Fruit fly (Drosophila melanogaster): ENCODE data around the gene CG4872.

CG4872 gene

dm6 chrX:16881015-16881414, at the start of gene CG4872:
CG4872 (plus strand) TSS chrX:16881347.
- TF ChIP-seq Dll (optimal IDR thresholded peaks at IDR 0.05) (no peak), EcR (GFP tag; optimal IDR thresholded peaks at IDR 0.05) (no peak), pan (optimal IDR thresholded peaks at IDR 0.05) (no peak), psq (optimal IDR thresholded peaks at IDR 0.05) (no peak), usp (GFP tag; optimal IDR thresholded peaks at IDR 0.05) (no peak), CG8478 (optimal IDR thresholded peaks at IDR 0.05) (no peak)

- no peak for TF ChIP-seq usp (GFP tag; optimal IDR thresholded peaks at IDR 0.05)
These were observed 49.3 kb upstream of the CG4872 start for dm6 chrX:16831848-16832247.

- TF ChIP-seq CG8478 (optimal IDR thresholded peaks at IDR 0.05): no peak
These were observed 48.0 kb upstream of the CG4872 start for dm6 chrX:16833097-16833496.

dm6 chrX:16834259-16834658, 46.9 kb upstream of the CG4872 start:
- TF ChIP-seq CG8478 (optimal IDR thresholded peaks at IDR 0.05) (no peak), Dll (optimal IDR thresholded peaks at IDR 0.05) (no peak), psq (optimal IDR thresholded peaks at IDR 0.05) (no peak), pan (optimal IDR thresholded peaks at IDR 0.05) (no peak), usp (GFP tag; optimal IDR thresholded peaks at IDR 0.05) (no peak), EcR (GFP tag; optimal IDR thresholded peaks at IDR 0.05) (no peak)

dm6 chrX:16835304-16835703, 45.8 kb upstream of the CG4872 start, which contains the start of the genes CG13004 and CG46306:
CG13004 (minus strand) TSS chrX:16835520.
CG46306 (minus strand) TSS chrX:16835520.
- TF ChIP-seq usp (GFP tag; optimal IDR thresholded peaks at IDR 0.05) (no peak), CG8478 (optimal IDR thresholded peaks at IDR 0.05) (no peak), pan (optimal IDR thresholded peaks at IDR 0.05) (no peak), Dll (optimal IDR thresholded peaks at IDR 0.05) (no peak), EcR (GFP tag; optimal IDR thresholded peaks at IDR 0.05) (no peak), psq (optimal IDR thresholded peaks at IDR 0.05) (no peak)

dm6 chrX:16836091-16836799, 44.9 kb upstream of the CG4872 start:
- no peak for TF ChIP-seq usp (GFP tag; optimal IDR thresholded peaks at IDR 0.05)
- TF ChIP-seq CG8478 (optimal IDR thresholded peaks at IDR 0.05): no peak
- no peak for TF ChIP-seq EcR (GFP tag; optimal IDR thresholded peaks at IDR 0.05)
- TF ChIP-seq pan (optimal IDR thresholded peaks at IDR 0.05): no peak
- no peak for TF ChIP-seq psq (optimal IDR thresholded peaks at IDR 0.05)
- TF ChIP-seq Dll (optimal IDR thresholded peaks at IDR 0.05): no peak

- no peak for TF ChIP-seq pan (optimal IDR thresholded peaks at IDR 0.05)
- no peak for TF ChIP-seq CG8478 (optimal IDR thresholded peaks at IDR 0.05)
- TF ChIP-seq EcR (GFP tag; optimal IDR thresholded peaks at IDR 0.05): no peak
- no peak for TF ChIP-seq psq (optimal IDR thresholded peaks at IDR 0.05)
- TF ChIP-seq usp (GFP tag; optimal IDR thresholded peaks at IDR 0.05): no peak
- TF ChIP-seq Dll (optimal IDR thresholded peaks at IDR 0.05): no peak
These were observed 44.3 kb upstream of the CG4872 start for dm6 chrX:16836805-16837333.

dm6 chrX:16837588-16838178, 43.5 kb upstream of the CG4872 start:
- no peak for TF ChIP-seq psq (optimal IDR thresholded peaks at IDR 0.05)
- TF ChIP-seq EcR (GFP tag; optimal IDR thresholded peaks at IDR 0.05): no peak
- TF ChIP-seq usp (GFP tag; optimal IDR thresholded peaks at IDR 0.05): no peak
- TF ChIP-seq pan (optimal IDR thresholded peaks at IDR 0.05): no peak
- TF ChIP-seq CG8478 (optimal IDR thresholded peaks at IDR 0.05): no peak
- TF ChIP-seq Dll (optimal IDR thresholded peaks at IDR 0.05): no peak

dm6 chrX:16839033-16839432, 42.1 kb upstream of the CG4872 start:
- TF ChIP-seq CG8478 (optimal IDR thresholded peaks at IDR 0.05): no peak
- TF ChIP-seq EcR (GFP tag; optimal IDR thresholded peaks at IDR 0.05): no peak
- TF ChIP-seq psq (optimal IDR thresholded peaks at IDR 0.05): no peak
- TF ChIP-seq pan (optimal IDR thresholded peaks at IDR 0.05): no peak
- TF ChIP-seq Dll (optimal IDR thresholded peaks at IDR 0.05): no peak
- TF ChIP-seq usp (GFP tag; optimal IDR thresholded peaks at IDR 0.05): no peak

- TF ChIP-seq EcR (GFP tag; optimal IDR thresholded peaks at IDR 0.05): no peak
- no peak for TF ChIP-seq psq (optimal IDR thresholded peaks at IDR 0.05)
- TF ChIP-seq pan (optimal IDR thresholded peaks at IDR 0.05): no peak
- TF ChIP-seq Dll (optimal IDR thresholded peaks at IDR 0.05): no peak
- no peak for TF ChIP-seq CG8478 (optimal IDR thresholded peaks at IDR 0.05)
- TF ChIP-seq usp (GFP tag; optimal IDR thresholded peaks at IDR 0.05): no peak
These were observed 41.2 kb upstream of the CG4872 start for dm6 chrX:16839905-16840304.

dm6 chrX:16844295-16844694, 36.9 kb upstream of the CG4872 start, which contains the start of gene RSG7:
RSG7 (minus strand) TSS chrX:16844433.
- TF ChIP-seq EcR (GFP tag; optimal IDR thresholded peaks at IDR 0.05) (no peak), pan (optimal IDR thresholded peaks at IDR 0.05) (no peak), psq (optimal IDR thresholded peaks at IDR 0.05) (no peak), Dll (optimal IDR thresholded peaks at IDR 0.05) (no peak), CG8478 (optimal IDR thresholded peaks at IDR 0.05) (no peak)

dm6 chrX:16846575-16846974, 34.6 kb upstream of the CG4872 start:
- no peak for TF ChIP-seq EcR (GFP tag; optimal IDR thresholded peaks at IDR 0.05)
- TF ChIP-seq Dll (optimal IDR thresholded peaks at IDR 0.05): no peak
- no peak for TF ChIP-seq psq (optimal IDR thresholded peaks at IDR 0.05)
- no peak for TF ChIP-seq CG8478 (optimal IDR thresholded peaks at IDR 0.05)
- no peak for TF ChIP-seq usp (GFP tag; optimal IDR thresholded peaks at IDR 0.05)
- no peak for TF ChIP-seq pan (optimal IDR thresholded peaks at IDR 0.05)
